Fruit fly (Drosophila melanogaster) S2 (cell line): ENCODE measurements around the gene aph-1.

Experiments used
- CG8478 ChIP-seq: fragments of >200 bp; optimal IDR thresholded peaks from 2 replicates; lab custom pipeline; 2018
- CTCF ChIP-seq, 2 experiments: fragments of >200 bp; optimal IDR thresholded peaks; 2 replicates each; lab custom pipeline; 2018

dm6 chr2L:2720368-2720767, 45.7 kb upstream of the aph-1 start:
- no peak for TF ChIP-seq CG8478 (lab: Kevin White, UChicago)
- TF ChIP-seq CTCF (optimal IDR thresholded peaks at IDR 0.05; lab: Kevin White, UChicago): no peak
